Comparison of ENCODE assay signal across 1 worm cellular context in the genomic region with DNA sequence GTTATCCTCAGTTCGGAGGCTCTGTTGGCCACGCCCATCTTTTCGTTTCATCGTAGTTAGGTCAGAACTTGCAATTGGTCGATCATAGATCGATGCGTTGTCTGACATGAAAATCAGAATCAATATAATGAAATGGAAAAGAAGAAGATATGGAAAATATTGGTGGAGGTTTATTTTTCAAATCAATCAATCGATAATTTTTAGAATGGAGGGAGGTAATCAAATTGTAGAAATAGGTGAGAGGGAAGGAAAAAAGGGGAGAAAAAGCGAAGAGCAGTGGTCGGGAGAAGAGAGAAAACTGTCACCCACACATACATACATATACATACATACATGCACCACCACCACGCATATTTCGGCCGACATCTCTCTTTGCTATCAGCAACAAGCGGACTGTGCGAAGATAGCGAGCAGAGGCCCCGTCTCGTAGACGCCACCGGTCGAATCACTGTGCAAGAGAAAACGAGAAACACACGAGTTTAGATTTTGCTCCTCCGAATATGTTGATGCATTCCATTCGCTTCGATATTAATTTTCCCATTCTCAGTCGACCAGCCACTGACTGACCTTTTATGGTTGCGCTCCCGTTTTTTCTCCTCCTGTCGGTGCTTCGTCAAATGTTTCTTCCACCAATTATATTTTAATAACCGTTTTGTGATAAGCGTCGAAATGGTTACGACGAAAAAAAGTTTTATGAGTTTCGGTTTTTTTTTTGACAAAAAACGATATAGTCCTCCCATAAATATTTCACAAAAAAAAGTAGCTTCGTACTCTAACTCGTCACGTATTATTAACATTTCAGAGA.
TF ChIP-seq lines count a peak whose summit lies in the region.

A gene (minus strand): TSS at position 51 of the 805 bp plus-strand sequence.

TF ChIP-seq in whole organism, L4 larva, 104 proteins besides CTCF, POLR2A, EP300 and RAD21 (continued from another document):
- TF ChIP-seq daf-19 (GFP tag; conservative IDR thresholded peaks at IDR 0.05; lab: Robert Waterston, UW) (no peak), vab-7 (GFP tag; IDR thresholded peaks at IDR 0.05; lab: Robert Waterston, UW) (no peak), snpc-1.2 (GFP tag; IDR thresholded peaks at IDR 0.05; lab: Robert Waterston, UW) (no peak), mxl-3 (GFP tag; optimal IDR thresholded peaks at IDR 0.05; lab: Kevin White, UChicago) (peak; percentile 55), ctbp-1 (GFP tag; IDR thresholded peaks at IDR 0.05; lab: Robert Waterston, UW) (0 out of 2 replicates have a peak, but pooled peaks have one; percentile 18), aha-1 (tag; lab: Kevin White, UChicago) (no peak), hlh-30 (tag; optimal IDR thresholded peaks at IDR 0.05; lab: Kevin White, UChicago; ENCODE audit: insufficient read depth) (no peak), zfp-2 (tag; optimal IDR thresholded peaks at IDR 0.05; lab: Kevin White, UChicago) (no peak), lim-7 (GFP tag; IDR thresholded peaks at IDR 0.05; lab: Robert Waterston, UW) (no peak), mdt-29 (GFP tag; IDR thresholded peaks at IDR 0.05; lab: Robert Waterston, UW) (no peak), nhr-10 (tag; optimal IDR thresholded peaks at IDR 0.05; lab: Kevin White, UChicago) (no peak), nhr-41 (GFP tag; IDR thresholded peaks at IDR 0.05; lab: Robert Waterston, UW) (no peak), unc-39 (tag; optimal IDR thresholded peaks at IDR 0.05; lab: Kevin White, UChicago) (no peak), ceh-44 (GFP tag; IDR thresholded peaks at IDR 0.05; lab: Robert Waterston, UW) (no peak), zag-1 (tag; optimal IDR thresholded peaks at IDR 0.05; lab: Kevin White, UChicago) (no peak), rbr-2 (tag; optimal IDR thresholded peaks at IDR 0.05; lab: Kevin White, UChicago) (no peak), php-3 (GFP tag; IDR thresholded peaks at IDR 0.05; lab: Robert Waterston, UW) (peak; percentile 45; the same call in 1 of the 2 replicates), T20F7.1 (GFP tag; optimal IDR thresholded peaks at IDR 0.05; lab: Kevin White, UChicago) (no peak), set-16 (GFP tag; IDR thresholded peaks at IDR 0.05; lab: Robert Waterston, UW) (no peak), ceh-82 (tag; optimal IDR thresholded peaks at IDR 0.05; lab: Kevin White, UChicago) (no peak), dpl-1 (GFP tag; optimal IDR thresholded peaks at IDR 0.05; lab: Kevin White, UChicago) (no peak), mxl-2 (GFP tag; conservative IDR thresholded peaks at IDR 0.05; lab: Robert Waterston, UW) (no peak), lsy-2 (tag; optimal IDR thresholded peaks at IDR 0.05; lab: Kevin White, UChicago) (no peak), hif-1 (tag; optimal IDR thresholded peaks at IDR 0.05; lab: Kevin White, UChicago) (peak in 1 of 2 experiments; percentile 27), Y48G9A.11 (GFP tag; IDR thresholded peaks at IDR 0.05; lab: Robert Waterston, UW) (no peak), gei-8 (GFP tag; optimal IDR thresholded peaks at IDR 0.05; lab: Kevin White, UChicago) (no peak), duxl-1 (tag; optimal IDR thresholded peaks at IDR 0.05; lab: Kevin White, UChicago; ENCODE audit: poor library complexity) (no peak), hmg-1.1 (GFP tag; IDR thresholded peaks at IDR 0.05; lab: Robert Waterston, UW) (no peak), madf-9 (GFP tag; conservative IDR thresholded peaks at IDR 0.05; lab: Robert Waterston, UW) (no peak), attf-4 (tag; optimal IDR thresholded peaks at IDR 0.05; lab: Kevin White, UChicago) (no peak)
